Worm (Caenorhabditis elegans): ENCODE measurements around the gene ZK673.5.

- TF ChIP-seq tab-1 (GFP tag; IDR thresholded peaks at IDR 0.05) (no peak), T22C8.4 (GFP tag; IDR thresholded peaks at IDR 0.05) (no peak), ztf-29 (GFP tag; IDR thresholded peaks at IDR 0.05) (no peak), klf-2 (GFP tag; conservative IDR thresholded peaks at IDR 0.05) (no peak), flt-1 (GFP tag; IDR thresholded peaks at IDR 0.05) (no peak), ztf-23 (GFP tag; IDR thresholded peaks at IDR 0.05) (no peak), med-1 (GFP tag; optimal IDR thresholded peaks at IDR 0.05; ENCODE audit: insufficient read depth) (no peak)
Observed at ce11 chrII:10495912-10496311, 34.6 kb downstream of the ZK673.5 start, which contains the start of gene ZK666.12.
